Worm (Caenorhabditis elegans): Measurements from ENCODE around the gene qua-1.

The qua-1 gene

DNA sequence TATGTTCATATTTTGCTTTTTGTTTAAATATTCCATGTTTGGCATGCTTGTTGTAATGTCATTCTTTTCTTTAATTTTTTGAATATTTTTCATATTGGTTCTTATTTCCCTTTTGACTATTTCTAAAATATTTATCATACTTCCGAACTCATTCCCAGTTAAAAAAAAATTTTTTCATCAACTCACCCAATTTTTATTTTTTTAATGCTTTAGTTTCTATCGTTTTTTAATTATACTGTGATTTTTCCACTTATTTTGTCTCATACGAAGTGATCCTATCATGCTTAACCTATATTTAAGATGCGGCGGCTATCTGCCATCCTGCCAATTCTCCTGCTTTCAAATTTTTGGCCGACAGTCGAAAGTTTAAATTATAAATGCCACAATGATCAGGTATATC lies at the start of gene qua-1:
TSS of gene qua-1 (plus strand) at position 301 of the 400 bp plus-strand sequence.
- TF ChIP-seq tbx-9 (tag; optimal IDR thresholded peaks at IDR 0.05; ENCODE audit: borderline replicate concordance) (no peak), pbrm-1 (GFP tag; IDR thresholded peaks at IDR 0.05) (no peak), nhr-120 (GFP tag; IDR thresholded peaks at IDR 0.05) (no peak), Y79H2A.3 (GFP tag; conservative IDR thresholded peaks at IDR 0.05) (no peak), pha-4 (tag; optimal IDR thresholded peaks at IDR 0.05) (no peak), hrde-1 (tag; optimal IDR thresholded peaks at IDR 0.05; ENCODE audit: borderline replicate concordance) (no peak), nfya-1 (tag; optimal IDR thresholded peaks at IDR 0.05; ENCODE audit: borderline replicate concordance, insufficient read depth) (no peak), hsf-1 (GFP tag; IDR thresholded peaks at IDR 0.05) (no peak), egrh-3 (GFP tag; IDR thresholded peaks at IDR 0.05) (no peak), ztf-22 (GFP tag; optimal IDR thresholded peaks at IDR 0.05) (no peak), sea-2 (GFP tag; IDR thresholded peaks at IDR 0.05) (no peak)

DNA sequence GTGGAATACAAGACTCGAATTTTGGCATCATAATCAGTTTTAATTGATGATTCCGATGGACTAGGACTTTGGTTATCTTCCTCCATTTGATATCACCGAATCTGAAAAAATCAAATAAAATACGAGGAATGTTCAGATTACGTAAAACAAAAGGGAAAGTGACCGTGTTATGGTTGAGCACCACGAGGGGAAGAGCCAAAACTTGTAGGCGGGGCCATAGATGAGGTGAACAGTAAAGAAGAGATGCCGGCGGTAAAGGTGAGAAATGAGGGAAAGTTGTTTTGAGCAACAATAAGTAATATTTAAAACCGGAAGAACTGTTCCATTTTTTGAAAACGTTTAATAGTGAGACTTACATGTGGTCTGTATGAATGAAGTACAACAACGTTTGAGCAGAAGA lies 48.7 kb upstream of the qua-1 start, which contains the start of gene F10B5.3:
TSS of gene F10B5.3 (minus strand) at position 101 of the 400 bp plus-strand sequence.
- TF ChIP-seq F55B11.4 (tag; optimal IDR thresholded peaks at IDR 0.05; ENCODE audit: borderline replicate concordance, insufficient read depth), result no peak
- TF ChIP-seq tbx-9 (tag; optimal IDR thresholded peaks at IDR 0.05; ENCODE audit: borderline replicate concordance), result no peak
- TF ChIP-seq hlh-12 (tag; optimal IDR thresholded peaks at IDR 0.05), result no peak
- no peak for TF ChIP-seq F33H1.4 (GFP tag; IDR thresholded peaks at IDR 0.05)
- TF ChIP-seq D2030.7 (GFP tag; IDR thresholded peaks at IDR 0.05), result no peak
- no peak for TF ChIP-seq dpl-1 (GFP tag; optimal IDR thresholded peaks at IDR 0.05)
- no peak for TF ChIP-seq bed-1 (GFP tag; IDR thresholded peaks at IDR 0.05)
- no peak for TF ChIP-seq lir-1 (GFP tag; conservative IDR thresholded peaks at IDR 0.05)
- TF ChIP-seq egl-18 (GFP tag; IDR thresholded peaks at IDR 0.05), result no peak
- TF ChIP-seq lin-54 (GFP tag; optimal IDR thresholded peaks at IDR 0.05), result no peak
- TF ChIP-seq K11D2.4 (GFP tag; IDR thresholded peaks at IDR 0.05), result no peak
- no peak for TF ChIP-seq nfya-1 (tag; optimal IDR thresholded peaks at IDR 0.05; ENCODE audit: borderline replicate concordance, insufficient read depth)
- no peak for TF ChIP-seq K12H6.12 (tag; optimal IDR thresholded peaks at IDR 0.05)
- TF ChIP-seq ztf-25 (GFP tag; IDR thresholded peaks at IDR 0.05), result no peak
- no peak for TF ChIP-seq nhr-179 (tag; optimal IDR thresholded peaks at IDR 0.05)
- no peak for TF ChIP-seq madf-10 (tag; optimal IDR thresholded peaks at IDR 0.05)
- TF ChIP-seq hmg-1.2 (GFP tag; IDR thresholded peaks at IDR 0.05), result no peak
- TF ChIP-seq hrde-1 (tag; optimal IDR thresholded peaks at IDR 0.05; ENCODE audit: borderline replicate concordance), result no peak

DNA sequence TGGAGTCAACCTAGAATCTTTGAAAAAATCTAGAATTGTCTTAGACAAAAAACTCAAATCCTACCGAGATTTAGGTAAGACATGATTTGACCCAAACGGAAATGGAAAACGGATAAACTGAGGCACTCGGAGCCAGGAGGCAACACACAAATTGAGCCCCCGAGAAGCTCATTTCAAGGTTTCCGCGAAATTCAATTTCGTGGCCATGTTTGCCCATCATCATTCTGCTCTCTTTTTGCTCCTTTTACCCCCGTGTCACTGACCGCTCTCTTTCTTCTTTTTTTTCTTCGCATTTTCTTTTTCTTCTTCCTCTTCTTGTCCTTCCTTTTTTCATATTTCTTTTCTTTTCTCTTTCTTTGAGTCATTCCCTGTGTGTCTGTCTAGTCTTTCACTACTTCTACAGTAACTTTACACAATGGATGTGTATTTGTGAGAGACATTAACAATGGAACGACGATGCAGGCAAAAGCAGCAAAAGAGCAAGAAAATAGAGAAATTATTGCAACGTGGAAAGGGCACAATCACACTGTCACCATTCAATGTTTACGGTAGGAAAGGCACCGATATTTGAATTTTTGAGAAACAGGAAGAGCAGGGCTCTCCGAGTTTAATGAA lies 45.8 kb upstream of the qua-1 start:
- TF ChIP-seq B0336.3 (GFP tag; IDR thresholded peaks at IDR 0.05), result no peak
- no peak for TF ChIP-seq akir-1 (GFP tag; optimal IDR thresholded peaks at IDR 0.05)
- no peak for TF ChIP-seq ama-1 (optimal IDR thresholded peaks at IDR 0.05)
- TF ChIP-seq ama-1 (GFP tag; optimal IDR thresholded peaks at IDR 0.05), result no peak
- TF ChIP-seq ztf-18 (tag; optimal IDR thresholded peaks at IDR 0.05), result no peak
- no peak for TF ChIP-seq hlh-26 (GFP tag; conservative IDR thresholded peaks at IDR 0.05)
- no peak for TF ChIP-seq ztf-28 (GFP tag; IDR thresholded peaks at IDR 0.05)
- TF ChIP-seq nhr-179 (tag; optimal IDR thresholded peaks at IDR 0.05), result no peak
- TF ChIP-seq nfyb-1 (GFP tag; IDR thresholded peaks at IDR 0.05), result no peak
- no peak for TF ChIP-seq ceh-40 (GFP tag; IDR thresholded peaks at IDR 0.05)
- no peak for TF ChIP-seq attf-5 (GFP tag; optimal IDR thresholded peaks at IDR 0.05)
- TF ChIP-seq hsf-1 (GFP tag; IDR thresholded peaks at IDR 0.05), result no peak
- no peak for TF ChIP-seq sptf-2 (GFP tag; optimal IDR thresholded peaks at IDR 0.05)
- TF ChIP-seq B0261.1 (tag; optimal IDR thresholded peaks at IDR 0.05), result no peak
- TF ChIP-seq C06A6.2 (GFP tag; conservative IDR thresholded peaks at IDR 0.05), result no peak
- no peak for TF ChIP-seq ztf-26 (tag; optimal IDR thresholded peaks at IDR 0.05)

Measured in whole organism, young adult.